Worm (Caenorhabditis elegans) whole organism, L1 larva: ENCODE measurements around the gene F59E12.9.

Source experiments
- C16A3.4 ChIP-seq: fragments of 150-350 bp; optimal IDR thresholded peaks from 2 replicates; lab custom pipeline; 2014; ENCODE audit warnings: missing biosample characterization, missing genetic modification characterization
- C34B4.2 ChIP-seq: sonication (generic microtip); optimal IDR thresholded peaks from 2 replicates; lab custom pipeline; 2017; ENCODE audit warnings: mild to moderate bottlenecking, missing genetic modification characterization, missing compliant biosample characterization
- Y116A8C.19 ChIP-seq: sonication (generic microtip); optimal IDR thresholded peaks from 2 replicates; lab custom pipeline; 2016; ENCODE audit warnings: missing compliant biosample characterization, missing genetic modification characterization, borderline replicate concordance
- ceh-63 ChIP-seq: fragments of 200-800 bp; sonication (Bioruptor generic); optimal IDR thresholded peaks from 2 replicates; lab custom pipeline; 2018; ENCODE audit warnings: mild to moderate bottlenecking, missing genetic modification characterization, missing compliant biosample characterization
- ces-1 ChIP-seq: fragments of 150-350 bp; optimal IDR thresholded peaks from 2 replicates; lab custom pipeline; 2014; ENCODE audit warnings: missing biosample characterization, missing genetic modification reagents, missing genetic modification characterization
- dpl-1 ChIP-seq, 3 experiments: fragments of 150-350 bp in 2 of 3; sonication (generic microtip) in 1 of 3; optimal IDR thresholded peaks; 2 replicates each; lab custom pipeline; 2014 to 2017; ENCODE audit warnings: missing biosample characterization in 3 of 3, missing genetic modification characterization in 3 of 3, missing genetic modification reagents in 3 of 3
- efl-1 ChIP-seq, 4 experiments: fragments of 150-350 bp; optimal IDR thresholded peaks in 3 of 4; peaks in 1 of 4; 1 replicate in 1 of 4; 2 replicates in 3 of 4; lab custom pipeline; 2014; ENCODE audit warnings: missing biosample characterization in 2 of 4, missing genetic modification characterization in 2 of 4, missing genetic modification reagents in 2 of 4
- efl-3 ChIP-seq: fragments of 200-800 bp; sonication (Bioruptor generic); optimal IDR thresholded peaks from 2 replicates; lab custom pipeline; 2018; ENCODE audit warnings: mild to moderate bottlenecking, missing genetic modification characterization, missing compliant biosample characterization
- egl-27 ChIP-seq, 2 experiments: fragments of 150-350 bp in 1 of 2; sonication (generic microtip); optimal IDR thresholded peaks; 3 replicates each; lab custom pipeline; 2017 to 2018; ENCODE audit warnings: missing biosample characterization in 2 of 2, missing genetic modification characterization in 2 of 2, missing genetic modification reagents in 2 of 2
- elt-2 ChIP-seq: sonication (generic microtip); optimal IDR thresholded peaks from 2 replicates; lab custom pipeline; 2016; ENCODE audit warnings: missing genetic modification characterization, mild to moderate bottlenecking, inconsistent platforms, missing compliant biosample characterization, missing genetic modification reagents
- elt-3 ChIP-seq, 6 experiments: fragments of 150-350 bp in 1 of 6; sonication (generic microtip); optimal IDR thresholded peaks; 2 replicates each; lab custom pipeline; 2017 to 2018; ENCODE audit warnings: missing biosample characterization in 6 of 6, missing genetic modification characterization in 6 of 6, inconsistent platforms in 1 of 6
- fkh-10 ChIP-seq: sonication (generic microtip); optimal IDR thresholded peaks from 2 replicates; lab custom pipeline; 2017; ENCODE audit warnings: missing biosample characterization, missing genetic modification reagents, missing genetic modification characterization
- hlh-17 ChIP-seq: fragments of 200-800 bp; sonication (Bioruptor generic); optimal IDR thresholded peaks from 2 replicates; lab custom pipeline; 2018; ENCODE audit warnings: missing genetic modification characterization, mild to moderate bottlenecking, missing compliant biosample characterization, moderate library complexity, borderline replicate concordance
- hlh-4 ChIP-seq: sonication (generic microtip); optimal IDR thresholded peaks from 2 replicates; lab custom pipeline; 2016; ENCODE audit warnings: mild to moderate bottlenecking, missing genetic modification characterization, missing compliant biosample characterization
- isw-1 ChIP-seq: fragments of 200-800 bp; sonication (Bioruptor generic); IDR thresholded peaks from 2 replicates; pipeline ENCODE4 v1.3.6; 2022; ENCODE audit warnings: missing genetic modification characterization, missing compliant biosample characterization
- jun-1 ChIP-seq: fragments of 150-350 bp; optimal IDR thresholded peaks from 2 replicates; lab custom pipeline; 2014; ENCODE audit warnings: missing biosample characterization, missing genetic modification reagents, missing genetic modification characterization
- lin-13 ChIP-seq: fragments of 150-350 bp; optimal IDR thresholded peaks from 2 replicates; lab custom pipeline; 2014; ENCODE audit warnings: missing biosample characterization, missing genetic modification reagents, missing genetic modification characterization
- lin-14 ChIP-seq: fragments of 200-800 bp; sonication (Bioruptor generic); optimal IDR thresholded peaks from 2 replicates; lab custom pipeline; 2018; ENCODE audit warnings: mild to moderate bottlenecking, missing genetic modification characterization, moderate library complexity, missing compliant biosample characterization
- nhr-11 ChIP-seq: fragments of 150-350 bp; optimal IDR thresholded peaks from 2 replicates; lab custom pipeline; 2014; ENCODE audit warnings: missing biosample characterization, missing genetic modification characterization
- nhr-12 ChIP-seq: sonication (generic microtip); optimal IDR thresholded peaks from 2 replicates; lab custom pipeline; 2017; ENCODE audit warnings: missing biosample characterization, missing genetic modification characterization
- nhr-20 ChIP-seq: sonication (generic microtip); optimal IDR thresholded peaks from 2 replicates; lab custom pipeline; 2016; ENCODE audit warnings: mild to moderate bottlenecking, missing genetic modification characterization, missing compliant biosample characterization
- nhr-77 ChIP-seq: fragments of 150-350 bp; optimal IDR thresholded peaks from 2 replicates; lab custom pipeline; 2014; ENCODE audit warnings: missing biosample characterization, missing genetic modification characterization
- nhr-84 ChIP-seq: sonication (generic microtip); optimal IDR thresholded peaks from 2 replicates; lab custom pipeline; 2017; ENCODE audit warnings: missing biosample characterization, missing genetic modification characterization
- nhr-85 ChIP-seq: sonication (generic microtip); peaks from one replicate; lab custom pipeline; 2016; ENCODE audit warnings: missing genetic modification characterization, inconsistent platforms, missing compliant biosample characterization
- nhr-90 ChIP-seq: sonication (generic microtip); optimal IDR thresholded peaks from 2 replicates; lab custom pipeline; 2016; ENCODE audit warnings: mild to moderate bottlenecking, missing genetic modification characterization, missing compliant biosample characterization; ENCODE audit not compliant: poor library complexity
- rnt-1 ChIP-seq: sonication (generic microtip); optimal IDR thresholded peaks from 2 replicates; lab custom pipeline; 2016; ENCODE audit warnings: mild to moderate bottlenecking, missing genetic modification characterization, moderate library complexity, missing compliant biosample characterization
- snu-23 ChIP-seq: sonication (generic microtip); optimal IDR thresholded peaks from 2 replicates; lab custom pipeline; 2016; ENCODE audit warnings: missing genetic modification characterization, missing compliant biosample characterization
- sox-4 ChIP-seq: sonication (generic microtip); optimal IDR thresholded peaks from 2 replicates; lab custom pipeline; 2016; ENCODE audit warnings: missing genetic modification characterization, missing compliant biosample characterization
- sup-37 ChIP-seq: fragments of 200-800 bp; sonication (Bioruptor generic); optimal IDR thresholded peaks from 2 replicates; lab custom pipeline; 2018; ENCODE audit warnings: mild to moderate bottlenecking, missing genetic modification characterization, missing compliant biosample characterization
- tlp-1 ChIP-seq: fragments of 150-350 bp; optimal IDR thresholded peaks from 2 replicates; lab custom pipeline; 2014; ENCODE audit warnings: missing biosample characterization, missing genetic modification characterization
- unc-130 ChIP-seq: fragments of 150-350 bp; optimal IDR thresholded peaks from 2 replicates; lab custom pipeline; 2017; ENCODE audit warnings: missing biosample characterization, missing genetic modification characterization, inconsistent platforms
- vab-15 ChIP-seq: sonication (generic microtip); optimal IDR thresholded peaks from 2 replicates; lab custom pipeline; 2017; ENCODE audit warnings: missing genotype, mild to moderate bottlenecking, missing genetic modification characterization, missing compliant biosample characterization
- xbp-1 ChIP-seq: sonication (generic microtip); optimal IDR thresholded peaks from 2 replicates; lab custom pipeline; 2016; ENCODE audit warnings: missing genetic modification characterization, missing compliant biosample characterization
- zag-1 ChIP-seq: fragments of 150-350 bp; optimal IDR thresholded peaks from 2 replicates; lab custom pipeline; 2014; ENCODE audit warnings: missing biosample characterization, missing genetic modification characterization
- ztf-4 ChIP-seq: fragments of 150-350 bp; optimal IDR thresholded peaks from 2 replicates; lab custom pipeline; 2014; ENCODE audit warnings: missing biosample characterization, missing genetic modification characterization

F59E12.9 gene

DNA sequence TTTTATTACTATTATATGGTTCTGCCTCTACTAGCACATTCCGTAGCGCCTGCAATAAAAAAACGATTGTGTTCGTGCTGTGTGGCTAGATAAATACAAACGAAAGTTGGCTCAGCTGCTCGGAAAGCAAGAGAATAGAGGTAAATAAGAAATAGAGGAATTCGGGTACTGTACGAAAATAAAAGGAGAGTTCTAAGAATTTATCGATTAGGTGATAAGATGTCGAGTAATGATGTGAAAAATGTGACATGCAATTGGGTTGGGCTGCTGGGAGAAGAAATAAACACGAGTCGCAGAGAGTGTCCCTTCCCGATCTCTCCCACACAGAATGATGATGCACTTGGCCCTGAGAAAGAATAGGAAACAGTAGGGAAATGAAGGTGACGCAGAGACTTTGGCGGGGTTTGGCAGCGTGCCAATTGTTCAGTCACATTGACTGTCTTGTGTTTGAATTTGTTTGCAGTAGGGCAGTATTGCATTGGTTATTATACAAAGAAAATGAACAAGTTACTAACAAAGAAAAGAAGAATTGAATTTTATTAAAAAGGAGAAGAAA, 53.4 kb downstream of the F59E12.9 start, which contains the start of gene cdc-14 (continued):
- TF ChIP-seq Y116A8C.19 (tag; lab: Kevin White, UChicago) (no peak), nhr-11 (tag; lab: Kevin White, UChicago) (no peak), dpl-1 (GFP tag; optimal IDR thresholded peaks at IDR 0.05; lab: Kevin White, UChicago) (peak; percentile 72 to 81 (median 77)), unc-130 (tag; lab: Kevin White, UChicago) (peak; percentile 87), hlh-17 (GFP tag; lab: Kevin White, UChicago) (no peak), C16A3.4 (tag; lab: Kevin White, UChicago) (peak; percentile 88), xbp-1 (peak; percentile 57), zag-1 (tag; lab: Kevin White, UChicago) (no peak), snu-23 (peak; percentile 92), hlh-4 (tag; lab: Kevin White, UChicago) (no peak), nhr-84 (no peak), ces-1 (GFP tag; lab: Kevin White, UChicago) (no peak), nhr-12 (tag; lab: Kevin White, UChicago) (no peak), isw-1 (GFP tag; lab: Robert Waterston, UW) (peak; percentile 37), ztf-4 (tag; lab: Kevin White, UChicago) (peak; percentile 64), nhr-20 (tag; lab: Kevin White, UChicago) (peak; percentile 91), fkh-10 (GFP tag; lab: Kevin White, UChicago) (no peak), elt-3 (tag; optimal IDR thresholded peaks at IDR 0.05; lab: Kevin White, UChicago) (peak in 2 of 6 experiments; percentile 39 to 73), vab-15 (tag; lab: Kevin White, UChicago) (peak; percentile 56), C34B4.2 (tag; lab: Kevin White, UChicago) (no peak), sup-37 (GFP tag; lab: Kevin White, UChicago) (peak; percentile 42), efl-3 (GFP tag; lab: Kevin White, UChicago) (no peak), lin-13 (peak; percentile 72), sox-4 (tag; lab: Kevin White, UChicago) (no peak), elt-2 (tag; lab: Kevin White, UChicago) (peak; percentile 33), nhr-77 (tag; lab: Kevin White, UChicago) (peak; percentile 59), ceh-63 (GFP tag; lab: Kevin White, UChicago) (no peak), jun-1 (no peak), egl-27 (tag; optimal IDR thresholded peaks at IDR 0.05; lab: Kevin White, UChicago) (no peak), nhr-90 (peak; percentile 64), lin-14 (GFP tag; lab: Kevin White, UChicago) (peak; percentile 96), tlp-1 (tag; lab: Kevin White, UChicago) (no peak)

DNA sequence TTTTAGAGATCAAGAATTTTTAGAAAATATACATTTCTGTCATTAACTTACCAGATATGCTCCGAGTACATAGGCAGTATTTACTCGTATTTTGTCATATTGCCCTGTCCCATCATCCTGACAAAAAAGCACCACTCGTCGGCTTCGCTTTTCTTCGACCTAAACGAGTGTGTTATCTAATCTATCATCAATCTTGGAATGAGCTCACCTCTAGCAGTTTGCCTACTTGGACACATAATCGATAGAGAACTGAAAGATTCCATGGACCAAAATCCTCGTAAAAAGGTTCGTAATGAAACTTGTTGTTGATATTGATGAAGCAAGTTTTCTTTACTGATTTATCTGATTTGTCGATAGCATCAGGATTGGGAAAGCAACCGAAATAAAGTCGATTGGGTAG, 54.0 kb downstream of the F59E12.9 start:
- peak; percentile 72 for TF ChIP-seq nhr-85 (tag; lab: Kevin White, UChicago)
- no peak for TF ChIP-seq lin-13
- TF ChIP-seq, all 84 proteins: peak for 1

DNA sequence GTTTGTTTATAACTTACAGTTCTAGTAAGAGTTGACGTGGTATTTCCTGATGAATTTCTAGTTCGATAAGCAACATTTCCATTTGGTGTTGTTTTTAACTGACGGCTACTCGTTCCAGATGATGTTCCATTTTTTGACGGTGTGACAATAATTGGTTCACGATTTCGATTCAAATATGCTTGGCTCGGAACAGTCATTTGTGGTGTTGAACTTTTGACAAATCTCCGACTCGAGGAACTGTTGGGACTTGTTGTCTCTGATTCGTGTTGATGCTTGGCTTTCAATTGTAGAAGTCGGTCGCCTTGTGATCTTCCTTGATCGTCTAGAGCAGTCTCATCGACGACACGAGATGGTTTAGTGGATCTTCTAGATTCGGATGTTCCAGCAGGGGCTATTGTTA, 55.3 kb downstream of the F59E12.9 start:
- TF ChIP-seq efl-1 (optimal IDR thresholded peaks at IDR 0.05; lab: Kevin White, UChicago) (no peak), efl-1 (GFP tag; optimal IDR thresholded peaks at IDR 0.05 in 1 of 2; lab: Kevin White, UChicago) (peak in 1 of 2 experiments; percentile 82), nhr-85 (tag; lab: Kevin White, UChicago) (peak; percentile 52), isw-1 (GFP tag; lab: Robert Waterston, UW) (no peak), rnt-1 (no peak), jun-1 (no peak)
